Worm (Caenorhabditis elegans): ENCODE results near the gene ooc-5.

- TF ChIP-seq madf-3 (GFP tag; IDR thresholded peaks at IDR 0.05) = no peak
- no peak for TF ChIP-seq athp-1 (tag; optimal IDR thresholded peaks at IDR 0.05)
Measured at ce11 chrII:8996064-8996463, 3.1 kb downstream of the ooc-5 start, which contains the start of gene ndub-2.
